Fruit fly (Drosophila melanogaster) whole organism, wandering third instar larva: ENCODE results near the gene gzl.

Source experiments
- Abd-B ChIP-seq: fragments of >200 bp; optimal IDR thresholded peaks from 2 replicates; lab custom pipeline; 2017; ENCODE audit warnings: missing biosample characterization, missing genetic modification characterization
- CrebA ChIP-seq: fragments of 200-800 bp; sonication (Bioruptor generic); optimal IDR thresholded peaks from 2 replicates; lab custom pipeline; 2016; ENCODE audit warnings: missing biosample characterization, mild to moderate bottlenecking, missing genetic modification characterization, borderline replicate concordance
- Dif ChIP-seq: fragments of 200-275, 200-300 bp; sonication (Bioruptor generic); optimal IDR thresholded peaks from 2 replicates; lab custom pipeline; 2018; ENCODE audit warnings: missing biosample characterization, missing genetic modification characterization; ENCODE audit not compliant: partially characterized antibody
- HLH106 ChIP-seq: fragments of 200-800 bp; optimal IDR thresholded peaks from 3 replicates; lab custom pipeline; 2019; ENCODE audit warnings: missing biosample characterization, mild to moderate bottlenecking, missing genetic modification characterization, moderate library complexity
- Hnf4 ChIP-seq: fragments of 200-800 bp; sonication (Bioruptor generic); optimal IDR thresholded peaks from 2 replicates; lab custom pipeline; 2016; ENCODE audit warnings: missing biosample characterization, mild to moderate bottlenecking, missing genetic modification characterization
- Hr78 ChIP-seq: fragments of >200 bp; optimal IDR thresholded peaks from 2 replicates; lab custom pipeline; 2017; ENCODE audit warnings: missing biosample characterization, missing genetic modification characterization
- Hr83 ChIP-seq: fragments of 200-300 bp; sonication (Bioruptor generic); optimal IDR thresholded peaks from 2 replicates; lab custom pipeline; 2016; ENCODE audit warnings: missing biosample characterization, mild to moderate bottlenecking, missing genetic modification characterization, moderate library complexity; ENCODE audit not compliant: poor library complexity, severe bottlenecking
- Jra ChIP-seq: sonication (Bioruptor generic); optimal IDR thresholded peaks from 2 replicates; lab custom pipeline; 2016; ENCODE audit warnings: missing biosample characterization, missing genetic modification characterization
- Mio ChIP-seq: sonication (Bioruptor generic); optimal IDR thresholded peaks from 2 replicates; lab custom pipeline; 2016; ENCODE audit warnings: missing biosample characterization, missing genetic modification characterization
- Myc ChIP-seq: fragments of >200 bp; optimal IDR thresholded peaks from 2 replicates; lab custom pipeline; 2017
- N ChIP-seq: fragments of >200 bp; optimal IDR thresholded peaks from 2 replicates; lab custom pipeline; 2018; ENCODE audit warnings: missing biosample characterization, missing external identifiers, missing genetic modification characterization
- OdsH ChIP-seq: fragments of 200-800 bp; sonication (Bioruptor generic); optimal IDR thresholded peaks from 2 replicates; lab custom pipeline; 2016; ENCODE audit warnings: missing biosample characterization, mild to moderate bottlenecking, missing genetic modification characterization
- Rel ChIP-seq, 2 experiments: fragments of 200-800 bp; sonication (Bioruptor generic) in 1 of 2; optimal IDR thresholded peaks; 2 replicates in 1 of 2; 3 replicates in 1 of 2; lab custom pipeline; 2016 to 2019; ENCODE audit warnings: mild to moderate bottlenecking in 2 of 2, missing biosample characterization in 2 of 2, missing genetic modification characterization in 2 of 2, moderate library complexity in 1 of 2
- Sp1 ChIP-seq: fragments of 200-800 bp; sonication (Bioruptor generic); optimal IDR thresholded peaks from 3 replicates; lab custom pipeline; 2019; ENCODE audit warnings: missing biosample characterization, mild to moderate bottlenecking, missing genetic modification characterization, moderate library complexity
- Vsx2 ChIP-seq: fragments of 200-300, 225-300 bp; sonication (Bioruptor generic); optimal IDR thresholded peaks from 2 replicates; lab custom pipeline; 2018; ENCODE audit warnings: missing biosample characterization, missing genetic modification characterization; ENCODE audit not compliant: partially characterized antibody
- br ChIP-seq: fragments of 200-800 bp; sonication (Bioruptor generic); optimal IDR thresholded peaks from 2 replicates; lab custom pipeline; 2016; ENCODE audit warnings: missing biosample characterization, missing genetic modification characterization
- brk ChIP-seq: fragments of 200-800 bp; sonication (Bioruptor generic); optimal IDR thresholded peaks from 2 replicates; lab custom pipeline; 2016; ENCODE audit warnings: missing biosample characterization, mild to moderate bottlenecking, missing genetic modification characterization
- foxo ChIP-seq, 2 experiments: fragments of 200-800 bp; sonication (Bioruptor generic); optimal IDR thresholded peaks; 2 replicates in 1 of 2; 3 replicates in 1 of 2; lab custom pipeline; 2016 to 2017; ENCODE audit warnings: missing biosample characterization in 2 of 2, missing genetic modification characterization in 2 of 2
- h ChIP-seq: fragments of 200-800 bp; sonication (Bioruptor generic); optimal IDR thresholded peaks from 3 replicates; lab custom pipeline; 2016; ENCODE audit warnings: missing biosample characterization, mild to moderate bottlenecking, missing genetic modification characterization
- jim ChIP-seq: fragments of 175-275, 200-325 bp; sonication (Bioruptor generic); optimal IDR thresholded peaks from 2 replicates; lab custom pipeline; 2016; ENCODE audit warnings: missing biosample characterization, mild to moderate bottlenecking, missing genetic modification characterization
- lola ChIP-seq: fragments of >200 bp; optimal IDR thresholded peaks from 2 replicates; lab custom pipeline; 2017; ENCODE audit warnings: missing biosample characterization, missing genetic modification characterization
- pan ChIP-seq: fragments of >200 bp; optimal IDR thresholded peaks from 2 replicates; lab custom pipeline; 2017
- psq ChIP-seq: fragments of 200-800 bp; sonication (Bioruptor generic); optimal IDR thresholded peaks from 3 replicates; lab custom pipeline; 2017; ENCODE audit warnings: missing biosample characterization, mild to moderate bottlenecking, missing genetic modification characterization, moderate library complexity
- rgr ChIP-seq: fragments of 200-800 bp; sonication (Bioruptor generic); optimal IDR thresholded peaks from 3 replicates; lab custom pipeline; 2016; ENCODE audit warnings: missing biosample characterization, mild to moderate bottlenecking, missing genetic modification characterization
- sage ChIP-seq: fragments of 200-800 bp; sonication (Bioruptor generic); optimal IDR thresholded peaks from 2 replicates; lab custom pipeline; 2016; ENCODE audit warnings: missing biosample characterization, mild to moderate bottlenecking, missing genetic modification characterization
- sv ChIP-seq: fragments of 200-800 bp; sonication (Bioruptor generic); optimal IDR thresholded peaks from 3 replicates; lab custom pipeline; 2016; ENCODE audit warnings: missing biosample characterization, missing genetic modification characterization
- usp ChIP-seq: fragments of >200 bp; optimal IDR thresholded peaks from 2 replicates; lab custom pipeline; 2017; ENCODE audit warnings: missing biosample characterization, missing genetic modification characterization

gzl gene

dm6 chr3R:6430206-6430605, 47.5 kb downstream of the gzl start:
- TF ChIP-seq Jra (GFP tag; lab: Kevin White, UChicago) (no peak), HLH106 (tag; lab: Kevin White, UChicago) (no peak), usp (GFP tag; lab: Kevin White, UChicago) (no peak), jim (GFP tag; lab: Kevin White, UChicago) (no peak), Sp1 (GFP tag; lab: Kevin White, UChicago) (no peak), Myc (no peak), psq (GFP tag; lab: Kevin White, UChicago) (peak; percentile 9), CrebA (GFP tag; lab: Kevin White, UChicago) (no peak)

DNA sequence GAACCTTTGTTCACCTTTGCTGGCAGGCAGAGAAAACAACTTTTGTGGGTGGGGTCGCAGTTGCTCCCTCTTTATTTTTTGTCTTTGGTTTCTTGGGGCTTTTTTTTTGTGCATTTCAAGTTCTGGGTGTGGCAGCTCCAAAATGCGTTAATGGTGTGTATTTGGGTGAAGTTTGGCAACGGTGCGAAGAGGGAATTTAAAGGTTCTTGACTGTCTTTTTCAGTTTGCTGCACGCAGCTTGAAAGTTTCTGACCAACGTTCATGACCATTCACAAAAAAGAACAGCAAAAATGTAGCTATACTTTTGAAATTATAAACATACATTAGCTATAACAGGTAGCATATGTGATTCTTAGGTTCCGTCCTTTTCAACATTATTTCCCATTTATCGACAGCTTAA, 49.6 kb downstream of the gzl start:
- no peak for TF ChIP-seq Hr83 (GFP tag; lab: Kevin White, UChicago)
- no peak for TF ChIP-seq HLH106 (tag; lab: Kevin White, UChicago)
- TF ChIP-seq Vsx2 (GFP tag; lab: Kevin White, UChicago): no peak
- no peak for TF ChIP-seq Myc
- no peak for TF ChIP-seq N
- no peak for TF ChIP-seq Mio (GFP tag; lab: Kevin White, UChicago)
- TF ChIP-seq foxo (GFP tag; optimal IDR thresholded peaks at IDR 0.05; lab: Kevin White, UChicago): no peak
- TF ChIP-seq br (GFP tag; lab: Kevin White, UChicago): no peak
- TF ChIP-seq brk (GFP tag; lab: Kevin White, UChicago): no peak
- TF ChIP-seq pan: no peak
- no peak for TF ChIP-seq Sp1 (GFP tag; lab: Kevin White, UChicago)
- no peak for TF ChIP-seq sv (GFP tag; lab: Kevin White, UChicago)
- TF ChIP-seq Hnf4 (GFP tag; lab: Kevin White, UChicago): no peak

dm6 chr3R:6432784-6433469, 50.2 kb downstream of the gzl start:
- TF ChIP-seq sage (GFP tag; lab: Kevin White, UChicago): peak; percentile 40
- no peak for TF ChIP-seq Rel (GFP tag; optimal IDR thresholded peaks at IDR 0.05; lab: Kevin White, UChicago)
- peak; percentile 97 for TF ChIP-seq Rel (tag; optimal IDR thresholded peaks at IDR 0.05; lab: Kevin White, UChicago)
- no peak for TF ChIP-seq Hr78 (GFP tag; lab: Kevin White, UChicago)
- TF ChIP-seq CrebA (GFP tag; lab: Kevin White, UChicago): peak; percentile 72
- no peak for TF ChIP-seq Dif (GFP tag; lab: Kevin White, UChicago)

DNA sequence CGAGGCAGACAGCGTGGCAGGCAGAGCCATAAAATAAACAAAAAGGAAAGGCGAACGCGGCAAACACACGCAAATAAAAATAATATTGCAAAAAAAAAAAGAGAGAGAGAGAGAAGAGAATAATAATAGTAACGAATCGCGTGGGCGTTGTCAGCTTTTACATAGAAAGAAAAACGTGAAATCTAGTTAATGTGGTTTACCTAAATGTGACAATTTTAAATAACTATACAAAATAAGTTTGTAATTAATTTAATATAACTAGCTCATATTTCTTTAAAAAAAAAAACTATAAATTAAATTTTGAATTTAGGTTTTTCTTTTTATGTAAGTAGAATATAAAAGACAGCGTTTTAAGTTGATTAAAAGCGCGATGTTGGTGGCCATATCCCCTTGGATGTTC, 51.2 kb downstream of the gzl start:
- no peak for TF ChIP-seq OdsH (GFP tag; lab: Kevin White, UChicago)
- TF ChIP-seq, all 38 proteins: peak for 0

- TF ChIP-seq rgr (no peak), lola (no peak), CrebA (GFP tag; lab: Kevin White, UChicago) (no peak), Abd-B (GFP tag; lab: Kevin White, UChicago) (no peak)
Measured at dm6 chr3R:6435219-6435618, 52.5 kb downstream of the gzl start.

DNA sequence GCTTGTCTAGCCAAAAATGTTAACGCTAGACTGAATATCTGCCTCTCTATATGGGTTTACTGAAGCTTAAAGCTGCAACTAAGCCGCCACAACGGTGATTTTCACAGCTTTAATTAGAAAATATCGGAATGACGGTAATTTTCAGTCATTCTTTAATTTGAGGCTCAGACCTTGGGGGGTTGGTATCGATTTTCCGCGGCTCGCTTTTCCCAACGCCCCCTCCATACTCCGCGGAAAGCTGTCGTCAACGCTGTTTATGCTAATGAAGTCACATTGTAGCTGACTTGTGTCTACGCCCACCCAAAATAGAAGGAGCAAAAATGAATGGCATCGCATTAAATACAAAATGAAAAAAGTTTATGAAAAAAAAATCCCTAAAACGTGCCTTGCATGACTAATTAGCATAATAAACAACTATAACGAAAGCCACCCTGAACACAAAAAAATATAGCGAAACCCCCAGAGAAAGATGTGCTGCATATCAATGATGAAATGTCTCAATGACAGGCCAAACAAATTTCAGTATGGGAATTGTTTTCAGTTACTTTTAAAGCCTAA, 53.1 kb downstream of the gzl start:
- TF ChIP-seq Hr83 (GFP tag; lab: Kevin White, UChicago): no peak
- TF ChIP-seq psq (GFP tag; lab: Kevin White, UChicago): no peak
- no peak for TF ChIP-seq br (GFP tag; lab: Kevin White, UChicago)
- TF ChIP-seq Mio (GFP tag; lab: Kevin White, UChicago): no peak
- no peak for TF ChIP-seq h (GFP tag; lab: Kevin White, UChicago)
- TF ChIP-seq brk (GFP tag; lab: Kevin White, UChicago): no peak
- no peak for TF ChIP-seq rgr
- TF ChIP-seq Abd-B (GFP tag; lab: Kevin White, UChicago): no peak
- TF ChIP-seq Jra (GFP tag; lab: Kevin White, UChicago): no peak
- no peak for TF ChIP-seq usp (GFP tag; lab: Kevin White, UChicago)
- TF ChIP-seq jim (GFP tag; lab: Kevin White, UChicago): no peak
